Worm (Caenorhabditis elegans): ENCODE data around the gene dpy-19.

The dpy-19 gene

DNA sequence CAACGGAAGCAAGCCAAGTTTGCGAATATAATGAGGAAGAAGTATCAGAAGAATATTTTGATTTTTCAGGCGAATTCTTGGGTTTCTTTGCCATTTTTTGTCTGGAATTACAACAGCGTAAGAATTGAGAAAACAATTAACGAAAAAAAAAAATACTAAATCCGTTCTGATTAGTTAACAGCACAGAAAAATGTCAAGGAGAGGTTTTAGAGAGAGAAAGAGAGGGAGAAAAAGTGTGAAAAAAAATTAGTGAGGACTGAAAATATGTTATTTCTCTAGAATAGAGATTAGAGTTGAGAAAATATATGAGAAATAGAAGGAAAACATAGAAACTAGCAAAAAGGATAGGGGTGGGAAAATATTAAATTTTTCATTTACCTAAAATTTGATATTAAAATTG is at the start of gene dpy-19:
Gene dpy-19 (minus strand): TSS at position 101 of the 400 bp plus-strand sequence.
- TF ChIP-seq ztf-11 (tag; optimal IDR thresholded peaks at IDR 0.05): no peak
- no peak for TF ChIP-seq ztf-4 (tag; optimal IDR thresholded peaks at IDR 0.05)
- TF ChIP-seq snpc-4 (tag; optimal IDR thresholded peaks at IDR 0.05): no peak
- TF ChIP-seq unc-62 (GFP tag; optimal IDR thresholded peaks at IDR 0.05): no peak

ce11 chrIII:8716084-8716483 is 48.8 kb upstream of the dpy-19 start, which contains the start of gene B0303.14:
TSS of gene B0303.14 (minus strand) at chrIII:8716184.
- no peak for TF ChIP-seq sem-4 (tag; optimal IDR thresholded peaks at IDR 0.05)
- TF ChIP-seq nhr-6 (tag; optimal IDR thresholded peaks at IDR 0.05): no peak
- TF ChIP-seq unc-39 (tag; optimal IDR thresholded peaks at IDR 0.05): no peak
- TF ChIP-seq C34F6.9 (tag; optimal IDR thresholded peaks at IDR 0.05): no peak
- no peak for TF ChIP-seq nhr-12 (tag; optimal IDR thresholded peaks at IDR 0.05)

DNA sequence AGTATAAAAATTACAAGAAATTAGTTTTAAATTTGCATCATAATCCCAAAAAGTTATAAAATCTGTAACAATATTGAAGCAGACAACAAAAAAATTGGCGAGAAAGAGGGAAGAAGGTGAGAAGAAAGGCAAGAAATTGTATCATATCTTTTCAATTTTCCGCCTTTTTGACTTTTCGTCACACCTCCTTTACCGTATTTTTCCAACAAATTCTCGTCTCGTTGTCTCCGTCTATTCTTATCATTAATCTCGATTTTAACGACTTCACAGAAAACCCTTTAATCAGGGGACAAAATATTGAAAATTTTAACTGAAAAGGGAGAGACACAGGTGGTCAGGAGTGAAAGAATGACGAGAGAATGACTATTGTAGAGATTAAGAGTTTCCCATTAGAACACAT is 45.7 kb upstream of the dpy-19 start:
- TF ChIP-seq aly-2 (tag; optimal IDR thresholded peaks at IDR 0.05) (no peak), ztf-1 (GFP tag; conservative IDR thresholded peaks at IDR 0.05) (no peak), dmd-4 (tag; optimal IDR thresholded peaks at IDR 0.05) (no peak), nhr-77 (tag; optimal IDR thresholded peaks at IDR 0.05) (no peak), unc-39 (tag; optimal IDR thresholded peaks at IDR 0.05) (no peak), unc-62 (GFP tag; optimal IDR thresholded peaks at IDR 0.05) (no peak), nhr-6 (tag; optimal IDR thresholded peaks at IDR 0.05) (no peak), C34F6.9 (tag; optimal IDR thresholded peaks at IDR 0.05) (no peak), unc-55 (GFP tag; optimal IDR thresholded peaks at IDR 0.05) (no peak), elt-3 (tag; optimal IDR thresholded peaks at IDR 0.05) (no peak), nhr-25 (tag; optimal IDR thresholded peaks at IDR 0.05) (no peak), F13H6.1 (tag; optimal IDR thresholded peaks at IDR 0.05) (no peak), gmeb-1 (tag; optimal IDR thresholded peaks at IDR 0.05) (no peak), skn-1 (tag; optimal IDR thresholded peaks at IDR 0.05) (no peak), nhr-237 (tag; optimal IDR thresholded peaks at IDR 0.05) (no peak), mdl-1 (tag; optimal IDR thresholded peaks at IDR 0.05) (no peak), sma-9 (GFP tag; optimal IDR thresholded peaks at IDR 0.05) (no peak), sma-9 (tag; optimal IDR thresholded peaks at IDR 0.05) (no peak), zag-1 (tag; optimal IDR thresholded peaks at IDR 0.05) (no peak)

DNA sequence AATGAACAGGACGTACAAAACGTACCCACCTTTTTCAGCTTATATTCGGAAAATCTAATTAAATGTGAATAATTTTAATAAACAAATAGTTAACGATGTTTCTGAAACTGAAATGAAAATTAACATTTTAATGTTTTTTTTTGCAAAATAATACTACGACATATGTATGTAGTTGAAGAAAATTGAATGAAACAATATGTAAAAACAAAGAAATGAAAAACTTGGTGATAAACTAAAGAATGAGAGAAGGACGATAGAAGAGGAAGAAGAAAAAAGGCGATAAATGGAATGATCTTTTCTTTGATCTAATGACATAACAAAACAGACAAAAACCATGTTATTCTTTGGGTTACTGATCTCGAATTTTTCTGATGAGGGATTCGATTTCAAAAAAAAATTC is 43.0 kb upstream of the dpy-19 start, which contains the start of gene B0303.11:
Gene B0303.11 (minus strand): TSS at position 101 of the 400 bp plus-strand sequence.
- no peak for TF ChIP-seq F13H6.1 (tag; optimal IDR thresholded peaks at IDR 0.05)
- no peak for TF ChIP-seq nhr-77 (tag; optimal IDR thresholded peaks at IDR 0.05)
- TF ChIP-seq egl-27 (tag; optimal IDR thresholded peaks at IDR 0.05): no peak
- no peak for TF ChIP-seq mab-5 (tag; optimal IDR thresholded peaks at IDR 0.05)
- no peak for TF ChIP-seq dmd-4 (tag; optimal IDR thresholded peaks at IDR 0.05)
- no peak for TF ChIP-seq sem-4 (tag; optimal IDR thresholded peaks at IDR 0.05)
- no peak for TF ChIP-seq ZK546.5 (tag; optimal IDR thresholded peaks at IDR 0.05)
- no peak for TF ChIP-seq snpc-4 (tag; optimal IDR thresholded peaks at IDR 0.05)
- TF ChIP-seq mdl-1 (tag; optimal IDR thresholded peaks at IDR 0.05): no peak
- TF ChIP-seq mbf-1 (tag; optimal IDR thresholded peaks at IDR 0.05): no peak
- TF ChIP-seq lin-13 (GFP tag; optimal IDR thresholded peaks at IDR 0.05): no peak
- TF ChIP-seq nhr-23 (tag; optimal IDR thresholded peaks at IDR 0.05): no peak

DNA sequence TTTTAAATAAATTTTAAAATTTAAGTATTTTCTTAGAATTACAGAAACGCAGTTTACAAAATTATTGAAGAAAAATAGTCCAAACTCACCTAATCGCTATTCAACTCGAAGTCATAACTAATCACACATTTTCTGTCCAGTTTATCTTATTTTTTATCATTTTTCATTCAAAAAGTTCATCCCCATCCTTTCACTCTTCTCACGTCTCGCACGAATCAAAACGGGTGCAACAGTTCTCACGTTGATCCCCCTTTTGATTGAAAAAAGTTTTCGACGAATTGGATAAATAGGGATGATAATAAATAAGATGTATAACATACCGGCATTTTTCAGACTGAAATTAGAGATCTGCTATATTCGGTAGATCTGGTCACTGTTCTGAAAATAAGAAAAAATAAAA is 42.5 kb upstream of the dpy-19 start:
- TF ChIP-seq sma-9 (GFP tag; optimal IDR thresholded peaks at IDR 0.05) (peak; percentile 48), sma-9 (tag; optimal IDR thresholded peaks at IDR 0.05) (no peak), blmp-1 (tag; optimal IDR thresholded peaks at IDR 0.05; ENCODE audit: insufficient read depth) (peak; percentile 67), ztf-1 (GFP tag; conservative IDR thresholded peaks at IDR 0.05) (no peak)

DNA sequence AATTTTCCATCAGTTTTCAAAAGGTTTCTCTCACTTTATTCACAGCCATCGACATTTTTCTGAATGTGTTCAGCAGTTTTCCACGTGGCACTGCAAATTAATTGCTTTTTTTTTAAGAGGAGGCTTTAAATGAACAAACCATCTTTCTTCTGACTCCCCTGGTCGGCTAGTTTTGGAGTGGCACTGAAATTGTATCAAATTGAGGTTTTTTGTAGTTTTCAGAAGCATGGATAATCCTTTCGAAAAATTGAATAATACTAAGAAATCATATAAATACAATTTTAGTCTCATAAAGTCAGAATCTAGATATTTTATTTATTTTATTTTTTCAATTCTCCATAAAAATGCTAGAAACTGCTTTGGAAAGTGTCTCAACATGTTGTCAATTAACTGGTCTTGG is 37.5 kb upstream of the dpy-19 start, which contains the start of gene B0303.16:
Gene B0303.16 (plus strand): TSS at position 301 of the 400 bp plus-strand sequence.
- no peak for TF ChIP-seq skn-1 (tag; optimal IDR thresholded peaks at IDR 0.05)
- no peak for TF ChIP-seq sma-3 (GFP tag; optimal IDR thresholded peaks at IDR 0.05)
- TF ChIP-seq lin-11 (tag; optimal IDR thresholded peaks at IDR 0.05): no peak
- TF ChIP-seq fos-1 (tag; optimal IDR thresholded peaks at IDR 0.05): no peak
- no peak for TF ChIP-seq nhr-23 (tag; optimal IDR thresholded peaks at IDR 0.05)
- TF ChIP-seq nhr-25 (tag; optimal IDR thresholded peaks at IDR 0.05): no peak
- TF ChIP-seq ama-1 (optimal IDR thresholded peaks at IDR 0.05): no peak
- TF ChIP-seq peb-1 (tag; optimal IDR thresholded peaks at IDR 0.05): no peak
- TF ChIP-seq elt-3 (tag; optimal IDR thresholded peaks at IDR 0.05): no peak
- TF ChIP-seq nhr-77 (tag; optimal IDR thresholded peaks at IDR 0.05): no peak
- TF ChIP-seq R02D3.7 (tag; optimal IDR thresholded peaks at IDR 0.05): no peak
- no peak for TF ChIP-seq sem-4 (tag; optimal IDR thresholded peaks at IDR 0.05)
- no peak for TF ChIP-seq nhr-237 (tag; optimal IDR thresholded peaks at IDR 0.05)
- no peak for TF ChIP-seq nhr-12 (tag; optimal IDR thresholded peaks at IDR 0.05)
- no peak for TF ChIP-seq lsy-2 (tag; optimal IDR thresholded peaks at IDR 0.05)
- TF ChIP-seq mab-5 (tag; optimal IDR thresholded peaks at IDR 0.05): no peak
- no peak for TF ChIP-seq mdl-1 (tag; optimal IDR thresholded peaks at IDR 0.05)
- no peak for TF ChIP-seq lin-39 (tag; optimal IDR thresholded peaks at IDR 0.05)
- no peak for TF ChIP-seq unc-55 (GFP tag; optimal IDR thresholded peaks at IDR 0.05)
